Worm (Caenorhabditis elegans): ENCODE measurements around the gene T09A5.4.
A peak's percentile ranks its signal among the peaks of the same experiment; 100 is the strongest.

DNA sequence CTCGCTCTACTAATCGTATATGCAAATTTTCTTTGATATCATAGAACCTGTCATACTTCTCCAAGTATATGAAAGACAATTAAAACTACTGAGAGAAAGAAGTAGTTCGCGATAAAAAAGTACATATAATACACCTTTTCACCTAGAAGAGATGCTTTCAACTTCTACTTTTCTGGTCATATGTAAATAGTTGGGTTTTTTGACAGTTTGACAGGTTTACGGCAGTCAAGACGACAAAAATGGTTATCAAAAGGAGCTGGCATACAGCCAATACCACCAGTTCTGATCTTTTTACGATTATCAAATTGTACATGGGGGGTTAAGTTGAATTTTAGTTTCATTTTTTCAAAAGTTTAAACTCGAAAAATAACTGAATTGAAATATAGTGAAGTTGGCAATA is 31.1 kb upstream of the T09A5.4 start:
- TF ChIP-seq ama-1 (optimal IDR thresholded peaks at IDR 0.05): no peak
- TF ChIP-seq lsy-2 (tag; optimal IDR thresholded peaks at IDR 0.05): peak in 1 of 2 experiments; percentile 10
- no peak; the same call in none of the 2 replicates for TF ChIP-seq dmd-6 (GFP tag; IDR thresholded peaks at IDR 0.05)
- TF ChIP-seq sdz-12 (GFP tag; optimal IDR thresholded peaks at IDR 0.05): no peak
- no peak for TF ChIP-seq Y5F2A.4 (GFP tag; optimal IDR thresholded peaks at IDR 0.05)
- no peak for TF ChIP-seq ctbp-1 (GFP tag; IDR thresholded peaks at IDR 0.05)
- TF ChIP-seq ces-1 (GFP tag; optimal IDR thresholded peaks at IDR 0.05): no peak
- peak; percentile 7 for TF ChIP-seq hlh-30 (tag; optimal IDR thresholded peaks at IDR 0.05; ENCODE audit: insufficient read depth)
- no peak for TF ChIP-seq fos-1 (tag; optimal IDR thresholded peaks at IDR 0.05)
- no peak for TF ChIP-seq unc-130 (GFP tag; optimal IDR thresholded peaks at IDR 0.05)
- no peak for TF ChIP-seq ztf-11 (tag; optimal IDR thresholded peaks at IDR 0.05)
